Fruit fly (Drosophila melanogaster) whole organism, prepupa: ENCODE measurements around the gene Nak.

Experiments used
- CG31627 ChIP-seq: fragments of 200-800 bp; sonication (Bioruptor generic); optimal IDR thresholded peaks from 3 replicates; lab custom pipeline; 2016; ENCODE audit warnings: missing biosample characterization, missing genetic modification characterization
- CG3919 ChIP-seq: fragments of 200-800 bp; sonication (Bioruptor generic); optimal IDR thresholded peaks from 3 replicates; lab custom pipeline; 2016; ENCODE audit warnings: missing biosample characterization, missing genetic modification characterization
- CG6792 ChIP-seq: fragments of 200-800 bp; sonication (Bioruptor generic); optimal IDR thresholded peaks from 3 replicates; lab custom pipeline; 2016; ENCODE audit warnings: missing biosample characterization, missing genetic modification characterization
- CG6854 ChIP-seq: fragments of 200-800 bp; sonication (Bioruptor generic); optimal IDR thresholded peaks from 2 replicates; lab custom pipeline; 2017; ENCODE audit warnings: missing biosample characterization, mild to moderate bottlenecking, missing genetic modification characterization
- CG9139 ChIP-seq: fragments of 200-800 bp; sonication (Bioruptor generic); optimal IDR thresholded peaks from 3 replicates; lab custom pipeline; 2017; ENCODE audit warnings: missing biosample characterization, mild to moderate bottlenecking, missing genetic modification characterization
- Hr38 ChIP-seq: sonication (Bioruptor generic); optimal IDR thresholded peaks from 2 replicates; lab custom pipeline; 2016; ENCODE audit warnings: missing biosample characterization, missing genetic modification characterization
- Hr39 ChIP-seq: fragments of 200-800 bp; sonication (Bioruptor generic); optimal IDR thresholded peaks from 2 replicates; lab custom pipeline; 2016; ENCODE audit warnings: missing biosample characterization, missing genetic modification characterization
- Sox102F ChIP-seq: fragments of 200-800 bp; sonication (Bioruptor generic); optimal IDR thresholded peaks from 2 replicates; lab custom pipeline; 2016; ENCODE audit warnings: missing biosample characterization, mild to moderate bottlenecking, missing genetic modification characterization
- cyc ChIP-seq: fragments of 200-800 bp; sonication (Bioruptor generic); optimal IDR thresholded peaks from 3 replicates; lab custom pipeline; 2016; ENCODE audit warnings: missing biosample characterization, missing genetic modification characterization

dm6 chr2L:18995660-18996417, 27.3 kb upstream of the Nak start, which contains the start of gene CG10650:
- TF ChIP-seq Hr38 (no peak), Sox102F (GFP tag; lab: Kevin White, UChicago) (no peak), CG6792 (GFP tag; lab: Kevin White, UChicago) (no peak), CG31627 (GFP tag; lab: Kevin White, UChicago) (no peak), CG3919 (no peak), CG6854 (GFP tag; lab: Kevin White, UChicago) (no peak), CG9139 (GFP tag; lab: Kevin White, UChicago) (no peak), Hr39 (GFP tag; lab: Kevin White, UChicago) (no peak), cyc (GFP tag; lab: Kevin White, UChicago) (no peak)
